Worm (Caenorhabditis elegans) whole organism, late embryonic: ENCODE data around the gene F59E12.15.
A peak's percentile ranks its signal among the peaks of the same experiment; 100 is the strongest.
"Not testable (repeated sequence)": the region's sequence is repeated elsewhere in the genome, so short reads cannot be mapped to it uniquely, and the experiment has no call there.

Experiments
- C38D4.7 ChIP-seq: fragments of 200-800 bp; sonication (Bioruptor generic); optimal IDR thresholded peaks from 2 replicates; lab custom pipeline; 2018; ENCODE audit warnings: mild to moderate bottlenecking, missing genetic modification characterization, moderate library complexity, missing compliant biosample characterization
- F13H6.1 ChIP-seq: sonication (generic microtip); optimal IDR thresholded peaks from 2 replicates; lab custom pipeline; 2016; ENCODE audit warnings: missing genetic modification characterization, missing compliant biosample characterization
- K09A11.1 ChIP-seq: sonication (generic microtip); optimal IDR thresholded peaks from 2 replicates; lab custom pipeline; 2017; ENCODE audit warnings: antibody characterized with exemption, mild to moderate bottlenecking, missing genetic modification characterization, missing compliant biosample characterization; ENCODE audit not compliant: insufficient read depth
- T23F11.4 ChIP-seq: fragments of 200-800 bp; sonication (Bioruptor generic); optimal IDR thresholded peaks from 2 replicates; lab custom pipeline; 2018; ENCODE audit warnings: mild to moderate bottlenecking, missing genetic modification characterization, missing compliant biosample characterization
- Y22D7AL.16 ChIP-seq: sonication (generic microtip); optimal IDR thresholded peaks from 2 replicates; lab custom pipeline; 2016; ENCODE audit warnings: missing genetic modification characterization, missing compliant biosample characterization
- ama-1 ChIP-seq: fragments of 150-350 bp; optimal IDR thresholded peaks from 2 replicates; lab custom pipeline; 2014
- ceh-18 ChIP-seq: sonication (generic microtip); optimal IDR thresholded peaks from 2 replicates; lab custom pipeline; 2016; ENCODE audit warnings: missing genetic modification characterization, missing compliant biosample characterization
- ceh-31 ChIP-seq: sonication (generic microtip); optimal IDR thresholded peaks from 2 replicates; lab custom pipeline; 2016; ENCODE audit warnings: missing genetic modification characterization, missing compliant biosample characterization
- dve-1 ChIP-seq: sonication (generic microtip); optimal IDR thresholded peaks from 2 replicates; lab custom pipeline; 2017; ENCODE audit warnings: antibody characterized with exemption, mild to moderate bottlenecking, missing genetic modification characterization, missing compliant biosample characterization
- elt-2 ChIP-seq: sonication (generic microtip); optimal IDR thresholded peaks from 2 replicates; lab custom pipeline; 2016; ENCODE audit warnings: missing genetic modification reagents, missing genetic modification characterization, missing compliant biosample characterization
- elt-4 ChIP-seq: sonication (generic microtip); optimal IDR thresholded peaks from 2 replicates; lab custom pipeline; 2016; ENCODE audit warnings: missing genetic modification characterization, missing compliant biosample characterization
- fax-1 ChIP-seq: sonication (generic microtip); optimal IDR thresholded peaks from 2 replicates; lab custom pipeline; 2016; ENCODE audit warnings: missing genotype, missing genetic modification characterization, missing compliant biosample characterization
- fkh-10 ChIP-seq: fragments of 150-350 bp; optimal IDR thresholded peaks from 2 replicates; lab custom pipeline; 2014; ENCODE audit warnings: missing biosample characterization, missing genetic modification reagents, missing genetic modification characterization
- fkh-6 ChIP-seq: sonication (generic microtip); optimal IDR thresholded peaks from 2 replicates; lab custom pipeline; 2016; ENCODE audit warnings: missing genetic modification characterization, missing compliant biosample characterization
- hlh-13 ChIP-seq: fragments of 200-800 bp; sonication (Bioruptor generic); optimal IDR thresholded peaks from 2 replicates; lab custom pipeline; 2018; ENCODE audit warnings: mild to moderate bottlenecking, missing genetic modification characterization, missing compliant biosample characterization
- hlh-30 ChIP-seq: sonication (generic microtip); optimal IDR thresholded peaks from 2 replicates; lab custom pipeline; 2017; ENCODE audit warnings: antibody characterized with exemption, missing genetic modification characterization, missing compliant biosample characterization; ENCODE audit not compliant: insufficient read depth
- lim-6 ChIP-seq: sonication (generic microtip); optimal IDR thresholded peaks from 2 replicates; lab custom pipeline; 2016; ENCODE audit warnings: missing genetic modification characterization, missing compliant biosample characterization
- lin-11 ChIP-seq: fragments of 200-800 bp; sonication (Bioruptor generic); optimal IDR thresholded peaks from 2 replicates; lab custom pipeline; 2018; ENCODE audit warnings: mild to moderate bottlenecking, missing genetic modification characterization, missing compliant biosample characterization
- npax-4 ChIP-seq: sonication (generic microtip); optimal IDR thresholded peaks from 2 replicates; lab custom pipeline; 2016; ENCODE audit warnings: missing genetic modification characterization, missing compliant biosample characterization
- pag-3 ChIP-seq: sonication (generic microtip); optimal IDR thresholded peaks from 2 replicates; lab custom pipeline; 2016; ENCODE audit warnings: missing compliant biosample characterization, missing genetic modification characterization, borderline replicate concordance
- pat-9 ChIP-seq: fragments of 200-800 bp; sonication (Bioruptor generic); optimal IDR thresholded peaks from 2 replicates; lab custom pipeline; 2018; ENCODE audit warnings: mild to moderate bottlenecking, missing genetic modification characterization, moderate library complexity, missing compliant biosample characterization
- sox-4 ChIP-seq: sonication (generic microtip); optimal IDR thresholded peaks from 2 replicates; lab custom pipeline; 2017; ENCODE audit warnings: mild to moderate bottlenecking, missing genetic modification characterization, inconsistent platforms, missing compliant biosample characterization
- syd-9 ChIP-seq: sonication (generic microtip); optimal IDR thresholded peaks from 2 replicates; lab custom pipeline; 2016; ENCODE audit warnings: mild to moderate bottlenecking, missing genetic modification characterization, moderate library complexity, missing compliant biosample characterization
- tbx-2 ChIP-seq: sonication (generic microtip); optimal IDR thresholded peaks from 2 replicates; lab custom pipeline; 2016; ENCODE audit warnings: missing genetic modification characterization, missing compliant biosample characterization
- tbx-7 ChIP-seq: sonication (generic microtip); optimal IDR thresholded peaks from 2 replicates; lab custom pipeline; 2016; ENCODE audit warnings: missing genotype, missing genetic modification characterization, missing compliant biosample characterization
- ttx-3 ChIP-seq: sonication (generic microtip); optimal IDR thresholded peaks from 2 replicates; lab custom pipeline; 2016; ENCODE audit warnings: missing genetic modification reagents, missing genetic modification characterization, missing compliant biosample characterization
- unc-55 ChIP-seq: sonication (generic microtip); optimal IDR thresholded peaks from 2 replicates; lab custom pipeline; 2017; ENCODE audit warnings: missing biosample characterization, missing genetic modification reagents, missing genetic modification characterization
- ztf-16 ChIP-seq: sonication (generic microtip); optimal IDR thresholded peaks from 2 replicates; lab custom pipeline; 2017; ENCODE audit warnings: missing genetic modification characterization, missing compliant biosample characterization

The F59E12.15 gene

ce11 chrII:5630851-5631401 is 2.8 kb upstream of the F59E12.15 start, which contains the start of the genes F59E12.6 and npl-4.1:
TSS of gene F59E12.6 (minus strand) at chrII:5630951.
TSS of gene npl-4.1 (plus strand) at chrII:5631351.
- TF ChIP-seq pag-3; K09A11.1 (tag; lab: Kevin White, UChicago); ama-1: not testable (repeated sequence)

- TF ChIP-seq elt-4, tbx-2, ceh-31 (tag; lab: Kevin White, UChicago): not testable (repeated sequence)
Measured at ce11 chrII:5622383-5622939, 5.7 kb downstream of the F59E12.15 start, which contains the start of the genes eif-3.L and npl-4.2. TSS of gene eif-3.L (minus strand) at chrII:5622483. TSS of gene npl-4.2 (plus strand) at chrII:5622889.

- TF ChIP-seq tbx-7 (tag; lab: Kevin White, UChicago): no peak
- TF ChIP-seq ztf-16 (tag; lab: Kevin White, UChicago): no peak
- peak; percentile 45 for TF ChIP-seq elt-2 (tag; lab: Kevin White, UChicago)
Measured at ce11 chrII:5619298-5619697, 8.9 kb downstream of the F59E12.15 start, which contains the start of gene dhs-6. TSS of gene dhs-6 (minus strand) at chrII:5619319.

ce11 chrII:5607756-5608155 is 20.4 kb downstream of the F59E12.15 start, which contains the start of gene C17G10.7:
TSS of gene C17G10.7 (minus strand) at chrII:5607856.
- no peak for TF ChIP-seq tbx-2 (tag; lab: Kevin White, UChicago)
- TF ChIP-seq unc-55 (GFP tag; lab: Kevin White, UChicago): no peak
- TF ChIP-seq lim-6 (tag; lab: Kevin White, UChicago): no peak
- no peak for TF ChIP-seq fkh-6 (tag; lab: Kevin White, UChicago)
- no peak for TF ChIP-seq hlh-13 (GFP tag; lab: Kevin White, UChicago)
- no peak for TF ChIP-seq F13H6.1 (tag; lab: Kevin White, UChicago)
- no peak for TF ChIP-seq dve-1
- no peak for TF ChIP-seq fax-1 (tag; lab: Kevin White, UChicago)
- no peak for TF ChIP-seq hlh-30

ce11 chrII:5605538-5605945 is 22.6 kb downstream of the F59E12.15 start:
- no peak for TF ChIP-seq tbx-2 (tag; lab: Kevin White, UChicago)
- peak; percentile 99 for TF ChIP-seq elt-2 (tag; lab: Kevin White, UChicago)
- peak; percentile 39 for TF ChIP-seq unc-55 (GFP tag; lab: Kevin White, UChicago)

- TF ChIP-seq sox-4 (tag; lab: Kevin White, UChicago) (no peak), hlh-13 (GFP tag; lab: Kevin White, UChicago) (no peak), fkh-6 (tag; lab: Kevin White, UChicago) (no peak), pag-3 (no peak), lim-6 (tag; lab: Kevin White, UChicago) (no peak), pat-9 (tag; lab: Kevin White, UChicago) (no peak), tbx-7 (tag; lab: Kevin White, UChicago) (no peak), ceh-31 (tag; lab: Kevin White, UChicago) (no peak), Y22D7AL.16 (tag; lab: Kevin White, UChicago) (no peak), unc-55 (GFP tag; lab: Kevin White, UChicago) (no peak), T23F11.4 (GFP tag; lab: Kevin White, UChicago) (no peak), ttx-3 (tag; lab: Kevin White, UChicago) (no peak), dve-1 (no peak), lin-11 (no peak), fkh-10 (GFP tag; lab: Kevin White, UChicago) (no peak), ceh-18 (tag; lab: Kevin White, UChicago) (no peak), C38D4.7 (GFP tag; lab: Kevin White, UChicago) (no peak), syd-9 (tag; lab: Kevin White, UChicago) (no peak), npax-4 (no peak)
Measured at ce11 chrII:5604441-5604840, 23.7 kb downstream of the F59E12.15 start.
